Fruit fly (Drosophila melanogaster): Measurements from ENCODE around the gene Ctns.

Ctns gene

dm6 chr3R:23053936-23054335 lies 4.8 kb downstream of the Ctns start, which contains the start of gene p53:
p53 (minus strand) TSS chr3R:23054082.
- TF ChIP-seq Pif1A (GFP tag; optimal IDR thresholded peaks at IDR 0.05) = no peak
- no peak for TF ChIP-seq CG10348 (GFP tag; IDR thresholded peaks at IDR 0.05)
- 0 out of 3 replicates have a peak, but pooled peaks have one; percentile 20 for TF ChIP-seq fd96Ca (GFP tag; IDR thresholded peaks at IDR 0.05)
- TF ChIP-seq CG13204 (GFP tag; optimal IDR thresholded peaks at IDR 0.05) = no peak
- TF ChIP-seq D1 (tag; optimal IDR thresholded peaks at IDR 0.05) = no peak
- peak; percentile 71 for TF ChIP-seq Snoo (tag; optimal IDR thresholded peaks at IDR 0.05)
- TF ChIP-seq Pif1B (GFP tag; optimal IDR thresholded peaks at IDR 0.05) = no peak
- no peak for TF ChIP-seq CG8159 (tag; optimal IDR thresholded peaks at IDR 0.05)
- no peak for TF ChIP-seq CG9948 (tag; optimal IDR thresholded peaks at IDR 0.05)
- peak; percentile 11 for TF ChIP-seq gl (tag; optimal IDR thresholded peaks at IDR 0.05)
- no peak for TF ChIP-seq CG12605 (GFP tag; IDR thresholded peaks at IDR 0.05)
- TF ChIP-seq CG4496 (GFP tag; IDR thresholded peaks at IDR 0.05) = peak; percentile 83
- no peak for TF ChIP-seq CG14655 (GFP tag; optimal IDR thresholded peaks at IDR 0.05)
- no peak for TF ChIP-seq CG8301 (tag; optimal IDR thresholded peaks at IDR 0.05)
- TF ChIP-seq CG17806 (tag; optimal IDR thresholded peaks at IDR 0.05) = peak; percentile 56
- TF ChIP-seq Ets98B (GFP tag; IDR thresholded peaks at IDR 0.05) = peak; percentile 42
- TF ChIP-seq EcR (GFP tag; optimal IDR thresholded peaks at IDR 0.05) = no peak
- no peak for TF ChIP-seq rn (GFP tag; IDR thresholded peaks at IDR 0.05)
- peak; percentile 28; the same call in 1 of the 2 replicates for TF ChIP-seq CG32121 (GFP tag; IDR thresholded peaks at IDR 0.05)
- peak; percentile 38 for TF ChIP-seq CG15710 (tag; optimal IDR thresholded peaks at IDR 0.05)
- peak; percentile 20 for TF ChIP-seq CG34367 (tag; optimal IDR thresholded peaks at IDR 0.05)

dm6 chr3R:23053135-23053730 lies 5.5 kb downstream of the Ctns start:
- TF ChIP-seq CG14655 (GFP tag; optimal IDR thresholded peaks at IDR 0.05) (no peak), fd96Ca (GFP tag; IDR thresholded peaks at IDR 0.05) (no peak)

- no peak for TF ChIP-seq CG14655 (GFP tag; optimal IDR thresholded peaks at IDR 0.05)
- no peak for TF ChIP-seq CG10348 (GFP tag; IDR thresholded peaks at IDR 0.05)
- TF ChIP-seq rn (GFP tag; IDR thresholded peaks at IDR 0.05) = no peak
- no peak for TF ChIP-seq CG13204 (GFP tag; optimal IDR thresholded peaks at IDR 0.05)
- no peak for TF ChIP-seq CG12605 (GFP tag; IDR thresholded peaks at IDR 0.05)
- TF ChIP-seq CG8159 (tag; optimal IDR thresholded peaks at IDR 0.05) = no peak
- no peak for TF ChIP-seq CG15710 (tag; optimal IDR thresholded peaks at IDR 0.05)
- no peak for TF ChIP-seq CG4496 (GFP tag; IDR thresholded peaks at IDR 0.05)
Observed at dm6 chr3R:23051639-23052125, 7.1 kb downstream of the Ctns start, which contains the start of gene Gr94a. Gr94a (plus strand) TSS chr3R:23051689.

dm6 chr3R:23048690-23049118 lies 10.1 kb downstream of the Ctns start:
- no peak for TF ChIP-seq gl (tag; optimal IDR thresholded peaks at IDR 0.05)
- TF ChIP-seq Ets98B (GFP tag; IDR thresholded peaks at IDR 0.05) = peak; percentile 72
- TF ChIP-seq Snoo (tag; optimal IDR thresholded peaks at IDR 0.05) = peak; percentile 85
- peak; percentile 86 for TF ChIP-seq Pif1B (GFP tag; optimal IDR thresholded peaks at IDR 0.05)
- peak; percentile 43; the same call in 1 of the 2 replicates for TF ChIP-seq rn (GFP tag; IDR thresholded peaks at IDR 0.05)
- TF ChIP-seq D1 (tag; optimal IDR thresholded peaks at IDR 0.05) = peak; percentile 63
- TF ChIP-seq EcR (GFP tag; optimal IDR thresholded peaks at IDR 0.05) = no peak
- peak; percentile 77 for TF ChIP-seq CG17806 (tag; optimal IDR thresholded peaks at IDR 0.05)
- TF ChIP-seq CG4496 (GFP tag; IDR thresholded peaks at IDR 0.05) = peak; percentile 72
- peak; percentile 91 for TF ChIP-seq CG8301 (tag; optimal IDR thresholded peaks at IDR 0.05)
- TF ChIP-seq Pif1A (GFP tag; optimal IDR thresholded peaks at IDR 0.05) = peak; percentile 81
- peak; percentile 73 for TF ChIP-seq CG34367 (tag; optimal IDR thresholded peaks at IDR 0.05)
- TF ChIP-seq CG10348 (GFP tag; IDR thresholded peaks at IDR 0.05) = peak; percentile 52; the same call in 1 of the 2 replicates
- TF ChIP-seq CG9948 (tag; optimal IDR thresholded peaks at IDR 0.05) = peak; percentile 83
- no peak for TF ChIP-seq CG13204 (GFP tag; optimal IDR thresholded peaks at IDR 0.05)
- no peak; the same call in 2 of the 3 replicates for TF ChIP-seq fd96Ca (GFP tag; IDR thresholded peaks at IDR 0.05)
- TF ChIP-seq CG32121 (GFP tag; IDR thresholded peaks at IDR 0.05) = peak; percentile 90
- peak; percentile 56; the same call in 1 of the 2 replicates for TF ChIP-seq CG12605 (GFP tag; IDR thresholded peaks at IDR 0.05)
- TF ChIP-seq CG15710 (tag; optimal IDR thresholded peaks at IDR 0.05) = peak; percentile 81
- peak; percentile 93 for TF ChIP-seq CG14655 (GFP tag; optimal IDR thresholded peaks at IDR 0.05)
- peak; percentile 88 for TF ChIP-seq CG8159 (tag; optimal IDR thresholded peaks at IDR 0.05)

dm6 chr3R:23048089-23048689 lies 10.6 kb downstream of the Ctns start, which contains the start of gene CG17121:
CG17121 (minus strand) TSS chr3R:23048214.
- TF ChIP-seq CG14655 (GFP tag; optimal IDR thresholded peaks at IDR 0.05) (no peak), fd96Ca (GFP tag; IDR thresholded peaks at IDR 0.05) (peak; percentile 75), CG8301 (tag; optimal IDR thresholded peaks at IDR 0.05) (no peak), CG13204 (GFP tag; optimal IDR thresholded peaks at IDR 0.05) (peak; percentile 45)

- peak; percentile 73 for TF ChIP-seq CG13204 (GFP tag; optimal IDR thresholded peaks at IDR 0.05)
- TF ChIP-seq rn (GFP tag; IDR thresholded peaks at IDR 0.05) = peak; percentile 47; the same call in 1 of the 2 replicates
- peak; percentile 69 for TF ChIP-seq CG14655 (GFP tag; optimal IDR thresholded peaks at IDR 0.05)
- TF ChIP-seq Ets98B (GFP tag; IDR thresholded peaks at IDR 0.05) = peak; percentile 82
- TF ChIP-seq CG8159 (tag; optimal IDR thresholded peaks at IDR 0.05) = peak; percentile 86
- TF ChIP-seq gl (tag; optimal IDR thresholded peaks at IDR 0.05) = peak; percentile 74
- peak; percentile 90 for TF ChIP-seq Pif1B (GFP tag; optimal IDR thresholded peaks at IDR 0.05)
- peak; percentile 87 for TF ChIP-seq Snoo (tag; optimal IDR thresholded peaks at IDR 0.05)
- TF ChIP-seq CG4496 (GFP tag; IDR thresholded peaks at IDR 0.05) = peak; percentile 90
- peak; percentile 78 for TF ChIP-seq CG9948 (tag; optimal IDR thresholded peaks at IDR 0.05)
- TF ChIP-seq CG17806 (tag; optimal IDR thresholded peaks at IDR 0.05) = peak; percentile 85
- TF ChIP-seq Pif1A (GFP tag; optimal IDR thresholded peaks at IDR 0.05) = peak; percentile 88
- TF ChIP-seq CG8301 (tag; optimal IDR thresholded peaks at IDR 0.05) = peak; percentile 66
- TF ChIP-seq EcR (GFP tag; optimal IDR thresholded peaks at IDR 0.05) = peak; percentile 71
- TF ChIP-seq D1 (tag; optimal IDR thresholded peaks at IDR 0.05) = peak; percentile 43
- peak; percentile 89 for TF ChIP-seq fd96Ca (GFP tag; IDR thresholded peaks at IDR 0.05)
- peak; percentile 77 for TF ChIP-seq CG32121 (GFP tag; IDR thresholded peaks at IDR 0.05)
- TF ChIP-seq CG34367 (tag; optimal IDR thresholded peaks at IDR 0.05) = peak; percentile 84
- TF ChIP-seq CG15710 (tag; optimal IDR thresholded peaks at IDR 0.05) = peak; percentile 90
- no peak for TF ChIP-seq CG12605 (GFP tag; IDR thresholded peaks at IDR 0.05)
- TF ChIP-seq CG10348 (GFP tag; IDR thresholded peaks at IDR 0.05) = peak; percentile 36; the same call in 1 of the 2 replicates
Observed at dm6 chr3R:23046529-23046943, 12.2 kb downstream of the Ctns start.

Measured in whole organism, pupa.